Fruit fly (Drosophila melanogaster) whole organism, embryonic: Measurements from ENCODE around the gene Sc2.

Source experiments
- Blimp-1 ChIP-seq: fragments of 200-800 bp; sonication (Bioruptor generic); optimal IDR thresholded peaks from 3 replicates; lab custom pipeline; 2018; ENCODE audit warnings: missing biosample characterization, missing genetic modification characterization, mild to moderate bottlenecking, moderate library complexity, missing genetic modification reagents
- CG10462 ChIP-seq: fragments of 200-800 bp; sonication (Bioruptor generic); optimal IDR thresholded peaks from 2 replicates; lab custom pipeline; 2016; ENCODE audit warnings: missing biosample characterization, missing genetic modification characterization
- CG10565 ChIP-seq: fragments of 200-800 bp; sonication (Bioruptor generic); optimal IDR thresholded peaks from 3 replicates; lab custom pipeline; 2016; ENCODE audit warnings: missing biosample characterization, mild to moderate bottlenecking, missing genetic modification characterization
- CG10979 ChIP-seq: fragments of 200-800 bp; sonication (Bioruptor generic); optimal IDR thresholded peaks from 2 replicates; lab custom pipeline; 2018; ENCODE audit warnings: missing biosample characterization, mild to moderate bottlenecking, missing genetic modification characterization, moderate library complexity
- CG11247 ChIP-seq: fragments of 200-800 bp; sonication (Bioruptor generic); IDR thresholded peaks from 2 replicates; pipeline ENCODE4 v1.3.6; 2022; ENCODE audit warnings: missing biosample characterization, missing genetic modification characterization
- CG13287 ChIP-seq: fragments of 200-800 bp; sonication (Bioruptor generic); IDR thresholded peaks from 2 replicates; pipeline ENCODE4 v1.3.6; 2022; ENCODE audit warnings: missing biosample characterization, missing genetic modification characterization; ENCODE audit not compliant: partially characterized antibody
- CG13624 ChIP-seq: fragments of 200-800 bp; sonication (Bioruptor generic); optimal IDR thresholded peaks from 2 replicates; lab custom pipeline; 2016; ENCODE audit warnings: missing biosample characterization, missing genetic modification characterization
- CG15696 ChIP-seq: fragments of 200-800 bp; sonication (Bioruptor generic); optimal IDR thresholded peaks from 2 replicates; lab custom pipeline; 2019; ENCODE audit warnings: missing biosample characterization, mild to moderate bottlenecking, missing genetic modification characterization, moderate library complexity
- CG18262 ChIP-seq: fragments of 200-800 bp; optimal IDR thresholded peaks from 3 replicates; lab custom pipeline; 2019; ENCODE audit warnings: missing biosample characterization, mild to moderate bottlenecking, missing genetic modification characterization, moderate library complexity
- CG30020 ChIP-seq: fragments of 200-800 bp; optimal IDR thresholded peaks from 2 replicates; lab custom pipeline; 2019; ENCODE audit warnings: missing biosample characterization, mild to moderate bottlenecking, missing genetic modification characterization, moderate library complexity
- CG34422 ChIP-seq: fragments of 200-800 bp; sonication (Bioruptor generic); IDR thresholded peaks from 3 replicates; pipeline ENCODE4 v1.3.6; 2022; ENCODE audit warnings: missing biosample characterization, missing genetic modification characterization
- CG6813 ChIP-seq: fragments of 200-800 bp; sonication (Bioruptor generic); optimal IDR thresholded peaks from 2 replicates; lab custom pipeline; 2017; ENCODE audit warnings: missing biosample characterization, missing genetic modification characterization, mild to moderate bottlenecking, moderate library complexity, missing genetic modification reagents
- CG7928 ChIP-seq: fragments of 200-800 bp; sonication (Bioruptor generic); optimal IDR thresholded peaks from 2 replicates; lab custom pipeline; 2017; ENCODE audit warnings: missing biosample characterization, mild to moderate bottlenecking, missing genetic modification characterization
- CG8924 ChIP-seq: fragments of 200-800 bp; optimal IDR thresholded peaks from 3 replicates; lab custom pipeline; 2019; ENCODE audit warnings: missing biosample characterization, mild to moderate bottlenecking, missing genetic modification characterization, moderate library complexity
- CG9727 ChIP-seq: fragments of 200-800 bp; sonication (Bioruptor generic); optimal IDR thresholded peaks from 3 replicates; lab custom pipeline; 2017; ENCODE audit warnings: missing biosample characterization, mild to moderate bottlenecking, missing genetic modification characterization
- CTCF ChIP-seq: fragments of 200-800 bp; sonication (Bioruptor generic); optimal IDR thresholded peaks from 2 replicates; lab custom pipeline; 2017; ENCODE audit warnings: missing biosample characterization, mild to moderate bottlenecking, missing genetic modification characterization, moderate library complexity
- CkIIα-i1 ChIP-seq: fragments of 200-800 bp; sonication (Bioruptor generic); IDR thresholded peaks from 2 replicates; pipeline ENCODE4 v1.3.6; 2022; ENCODE audit warnings: missing biosample characterization, missing genetic modification characterization
- Drgx ChIP-seq: fragments of 200-800 bp; sonication (Bioruptor generic); IDR thresholded peaks from 2 replicates; pipeline ENCODE4 v1.3.6; 2022; ENCODE audit warnings: missing biosample characterization, missing genetic modification characterization
- Ets65A ChIP-seq: fragments of 200-800 bp; sonication (Bioruptor generic); peaks from one replicate; lab custom pipeline; 2016; ENCODE audit warnings: missing biosample characterization, missing genetic modification characterization
- HLHmδ ChIP-seq: fragments of 200-800 bp; sonication (Bioruptor generic); optimal IDR thresholded peaks from 2 replicates; lab custom pipeline; 2018; ENCODE audit warnings: missing biosample characterization, mild to moderate bottlenecking, missing genetic modification characterization, moderate library complexity
- Hsf ChIP-seq: fragments of 200-800 bp; sonication (Bioruptor generic); optimal IDR thresholded peaks from 3 replicates; lab custom pipeline; 2016; ENCODE audit warnings: missing biosample characterization, missing genetic modification characterization
- Med ChIP-seq: fragments of 200-800 bp; sonication (Bioruptor generic); peaks from one replicate; lab custom pipeline; 2016; ENCODE audit warnings: missing biosample characterization, missing genetic modification characterization, mild to moderate bottlenecking, inconsistent platforms, moderate library complexity
- Nf-YC ChIP-seq: fragments of 200-800 bp; optimal IDR thresholded peaks from 3 replicates; lab custom pipeline; 2019; ENCODE audit warnings: missing biosample characterization, mild to moderate bottlenecking, missing genetic modification characterization, moderate library complexity
- Opbp ChIP-seq: fragments of 200-800 bp; sonication (Bioruptor generic); IDR thresholded peaks from 3 replicates; pipeline ENCODE4 v1.3.6; 2022; ENCODE audit warnings: missing biosample characterization, missing genetic modification characterization; ENCODE audit not compliant: partially characterized antibody
- Six4 ChIP-seq: fragments of 200-800 bp; sonication (Bioruptor generic); optimal IDR thresholded peaks from 2 replicates; lab custom pipeline; 2016; ENCODE audit warnings: missing biosample characterization, missing genetic modification characterization
- Ssrp ChIP-seq: fragments of 200-800 bp; sonication (Bioruptor generic); optimal IDR thresholded peaks from 2 replicates; lab custom pipeline; 2018; ENCODE audit warnings: missing biosample characterization, mild to moderate bottlenecking, missing genetic modification characterization, moderate library complexity
- Stat92E ChIP-seq, 3 experiments: fragments of >200 bp in 2 of 3; fragments of 200-800 bp in 1 of 3; sonication (Bioruptor generic) in 1 of 3; optimal IDR thresholded peaks; 2 replicates each; lab custom pipeline; 2017 to 2019; ENCODE audit warnings: missing biosample characterization in 3 of 3, missing genetic modification characterization in 3 of 3, mild to moderate bottlenecking in 1 of 3, moderate library complexity in 1 of 3
- Usf ChIP-seq: fragments of 200-800 bp; sonication (Bioruptor generic); optimal IDR thresholded peaks from 2 replicates; lab custom pipeline; 2017; ENCODE audit warnings: missing genotype, missing biosample characterization, missing genetic modification characterization
- Xbp1 ChIP-seq: fragments of 200-800 bp; sonication (Bioruptor generic); optimal IDR thresholded peaks from 3 replicates; lab custom pipeline; 2016; ENCODE audit warnings: missing biosample characterization, mild to moderate bottlenecking, missing genetic modification characterization
- ab ChIP-seq: fragments of 200-800 bp; sonication (Bioruptor generic); optimal IDR thresholded peaks from 2 replicates; lab custom pipeline; 2016; ENCODE audit warnings: missing biosample characterization, missing genetic modification characterization
- ac ChIP-seq: fragments of 200-800 bp; sonication (Bioruptor generic); optimal IDR thresholded peaks from 3 replicates; lab custom pipeline; 2017; ENCODE audit warnings: missing biosample characterization, mild to moderate bottlenecking, missing genetic modification characterization
- az2 ChIP-seq: fragments of 200-800 bp; sonication (Bioruptor generic); optimal IDR thresholded peaks from 3 replicates; lab custom pipeline; 2016; ENCODE audit warnings: missing biosample characterization, missing genetic modification characterization
- bowl ChIP-seq: fragments of 200-800 bp; sonication (Bioruptor generic); IDR thresholded peaks from 2 replicates; pipeline ENCODE4 v1.3.6; 2022; ENCODE audit warnings: missing biosample characterization, missing genetic modification characterization
- chif ChIP-seq, 2 experiments: fragments of 200-800 bp; sonication (Bioruptor generic); optimal IDR thresholded peaks; 3 replicates each; lab custom pipeline; 2016; ENCODE audit warnings: missing biosample characterization in 2 of 2, missing genetic modification characterization in 2 of 2
- dmrt11E ChIP-seq: fragments of 200-800 bp; sonication (Bioruptor generic); optimal IDR thresholded peaks from 3 replicates; lab custom pipeline; 2018; ENCODE audit warnings: missing biosample characterization, mild to moderate bottlenecking, missing genetic modification characterization, moderate library complexity
- fd96Cb ChIP-seq: fragments of 200-800 bp; sonication (Bioruptor generic); optimal IDR thresholded peaks from 2 replicates; lab custom pipeline; 2018; ENCODE audit warnings: missing biosample characterization, mild to moderate bottlenecking, missing genetic modification characterization, moderate library complexity
- gem ChIP-seq: fragments of 200-800 bp; sonication (Bioruptor generic); optimal IDR thresholded peaks from 2 replicates; lab custom pipeline; 2019; ENCODE audit warnings: missing biosample characterization, mild to moderate bottlenecking, missing genetic modification characterization, moderate library complexity
- gt ChIP-seq: fragments of 200-800 bp; sonication (Bioruptor generic); IDR thresholded peaks from 2 replicates; pipeline ENCODE4 v1.3.6; 2022; ENCODE audit warnings: missing biosample characterization, missing genetic modification characterization
- ham ChIP-seq: fragments of 200-800 bp; sonication (Bioruptor generic); IDR thresholded peaks from 2 replicates; pipeline ENCODE4 v1.3.6; 2022; ENCODE audit warnings: missing biosample characterization, missing genetic modification characterization
- insv ChIP-seq, 2 experiments: fragments of 200-800 bp; sonication (Bioruptor generic); optimal IDR thresholded peaks; 3 replicates each; lab custom pipeline; 2016 to 2018; ENCODE audit warnings: missing biosample characterization in 2 of 2, missing genetic modification characterization in 2 of 2
- jigr1 ChIP-seq: fragments of 200-800 bp; sonication (Bioruptor generic); IDR thresholded peaks from 3 replicates; pipeline ENCODE4 v1.3.6; 2022; ENCODE audit warnings: missing biosample characterization, missing genetic modification characterization
- lola ChIP-seq, 3 experiments: fragments of >200 bp in 2 of 3; fragments of 200-800 bp in 1 of 3; sonication (Bioruptor generic) in 1 of 3; optimal IDR thresholded peaks; 2 replicates each; lab custom pipeline; 2017 to 2019; ENCODE audit warnings: missing biosample characterization in 3 of 3, missing genetic modification characterization in 3 of 3, mild to moderate bottlenecking in 1 of 3, moderate library complexity in 1 of 3
- mam ChIP-seq: fragments of 200-800 bp; sonication (Bioruptor generic); optimal IDR thresholded peaks from 3 replicates; lab custom pipeline; 2016; ENCODE audit warnings: missing biosample characterization, missing genetic modification characterization
- nmo ChIP-seq: fragments of 200-800 bp; sonication (Bioruptor generic); optimal IDR thresholded peaks from 2 replicates; lab custom pipeline; 2018; ENCODE audit warnings: missing biosample characterization, mild to moderate bottlenecking, missing genetic modification characterization, moderate library complexity
- pb ChIP-seq: fragments of 200-800 bp; sonication (Bioruptor generic); optimal IDR thresholded peaks from 3 replicates; lab custom pipeline; 2016; ENCODE audit warnings: missing biosample characterization, missing genetic modification characterization
- phol ChIP-seq: fragments of 200-800 bp; sonication (Bioruptor generic); optimal IDR thresholded peaks from 3 replicates; lab custom pipeline; 2018; ENCODE audit warnings: missing biosample characterization, mild to moderate bottlenecking, missing genetic modification characterization, moderate library complexity
- sens ChIP-seq: fragments of 200-800 bp; sonication (Bioruptor generic); peaks from one replicate; lab custom pipeline; 2016; ENCODE audit warnings: missing biosample characterization, missing genetic modification characterization
- trh ChIP-seq: fragments of 200-800 bp; sonication (Bioruptor generic); optimal IDR thresholded peaks from 2 replicates; lab custom pipeline; 2016; ENCODE audit warnings: missing biosample characterization, missing genetic modification characterization
- tup ChIP-seq: fragments of 200-800 bp; sonication (Bioruptor generic); optimal IDR thresholded peaks from 2 replicates; lab custom pipeline; 2016; ENCODE audit warnings: missing biosample characterization, mild to moderate bottlenecking, missing genetic modification characterization, moderate library complexity
- unpg ChIP-seq: fragments of 200-800 bp; sonication (Bioruptor generic); optimal IDR thresholded peaks from 3 replicates; lab custom pipeline; 2018; ENCODE audit warnings: missing biosample characterization, mild to moderate bottlenecking, missing genetic modification characterization, moderate library complexity
- zen2 ChIP-seq: fragments of 200-800 bp; sonication (Bioruptor generic); IDR thresholded peaks from 3 replicates; pipeline ENCODE4 v1.3.6; 2022; ENCODE audit warnings: missing biosample characterization, missing genetic modification characterization; ENCODE audit not compliant: partially characterized antibody

The Sc2 gene

DNA sequence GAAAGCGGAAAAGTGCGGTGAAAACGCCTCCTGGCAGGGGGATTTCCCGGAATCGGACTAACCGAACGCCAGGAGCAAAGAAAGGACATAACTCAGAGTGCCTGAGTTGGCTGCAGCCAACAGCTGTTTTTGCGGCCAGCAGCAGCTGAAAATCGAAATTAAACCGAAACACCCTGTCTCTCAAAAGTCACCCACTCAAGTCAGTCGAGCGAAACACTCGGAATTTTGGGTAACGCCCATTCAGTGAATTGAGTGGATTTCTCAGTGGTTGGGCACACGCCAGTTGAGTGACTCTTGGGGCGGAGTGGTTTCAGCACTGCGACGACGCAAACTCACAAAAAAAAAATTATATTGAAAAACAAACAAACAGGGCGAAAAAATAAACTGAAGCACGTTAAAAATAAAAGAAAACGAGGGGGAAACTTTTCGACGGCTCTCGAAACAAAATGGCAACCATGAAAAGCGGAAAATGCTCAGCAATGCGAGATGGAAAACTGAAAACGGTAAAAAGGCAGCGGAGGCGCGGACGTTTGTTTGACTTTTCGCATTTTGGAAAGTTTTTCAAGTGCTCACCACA, 24.5 kb upstream of the Sc2 start (continued):
- TF ChIP-seq Stat92E (GFP tag; optimal IDR thresholded peaks at IDR 0.05; lab: Kevin White, UChicago) (no peak), mam (no peak), CG8924 (tag; lab: Kevin White, UChicago) (no peak), tup (GFP tag; lab: Kevin White, UChicago) (no peak), dmrt11E (no peak), Opbp (GFP tag; lab: Robert Waterston, UW) (no peak), insv (GFP tag; optimal IDR thresholded peaks at IDR 0.05; lab: Kevin White, UChicago) (no peak), Usf (GFP tag; lab: Kevin White, UChicago) (no peak), HLHmδ (GFP tag; lab: Kevin White, UChicago) (peak; percentile 15), gt (GFP tag; lab: Robert Waterston, UW) (no peak), pb (no peak), chif (GFP tag; optimal IDR thresholded peaks at IDR 0.05; lab: Kevin White, UChicago) (no peak), CG30020 (tag; lab: Kevin White, UChicago) (no peak), zen2 (GFP tag; lab: Robert Waterston, UW) (peak; percentile 27; the same call in 1 of the 3 replicates), CkIIα-i1 (GFP tag; lab: Robert Waterston, UW) (no peak), CG11247 (GFP tag; lab: Robert Waterston, UW) (no peak), Nf-YC (tag; lab: Kevin White, UChicago) (peak; percentile 88), Med (GFP tag; lab: Kevin White, UChicago) (peak; percentile 27), CG13624 (GFP tag; lab: Kevin White, UChicago) (no peak), CTCF (no peak), CG7928 (GFP tag; lab: Kevin White, UChicago) (no peak), ab (GFP tag; lab: Kevin White, UChicago) (no peak), CG6813 (no peak), jigr1 (GFP tag; lab: Robert Waterston, UW) (no peak), CG10462 (GFP tag; lab: Kevin White, UChicago) (no peak), CG18262 (tag; lab: Kevin White, UChicago) (no peak), CG13287 (GFP tag; lab: Robert Waterston, UW) (no peak), bowl (GFP tag; lab: Robert Waterston, UW) (no peak), Drgx (peak; percentile 88), CG34422 (GFP tag; lab: Robert Waterston, UW) (no peak), CG10565 (GFP tag; lab: Kevin White, UChicago) (no peak)
- TF ChIP-seq, all 482 proteins: peak for 30

- TF ChIP-seq sens (GFP tag; lab: Kevin White, UChicago): peak; percentile 75
- no peak for TF ChIP-seq trh (GFP tag; lab: Kevin White, UChicago)
- TF ChIP-seq nmo (GFP tag; lab: Kevin White, UChicago): peak; percentile 17
- TF ChIP-seq gem: peak; percentile 38
- no peak for TF ChIP-seq ham (GFP tag; lab: Robert Waterston, UW)
- TF ChIP-seq Hsf (GFP tag; lab: Kevin White, UChicago): peak; percentile 5
- no peak for TF ChIP-seq Ets65A
- peak; percentile 35 for TF ChIP-seq CG9727 (GFP tag; lab: Kevin White, UChicago)
- peak; percentile 6 for TF ChIP-seq Ssrp
- TF ChIP-seq lola (GFP tag; optimal IDR thresholded peaks at IDR 0.05; lab: Kevin White, UChicago): peak in 1 of 3 experiments; percentile 37
- TF ChIP-seq fd96Cb (tag; lab: Kevin White, UChicago): no peak
- TF ChIP-seq CG10979 (tag; lab: Kevin White, UChicago): peak; percentile 56
- TF ChIP-seq Six4 (GFP tag; lab: Kevin White, UChicago): peak; percentile 8
- TF ChIP-seq phol (tag; lab: Kevin White, UChicago): peak; percentile 40
- peak; percentile 72 for TF ChIP-seq dmrt11E
- peak; percentile 22 for TF ChIP-seq az2 (GFP tag; lab: Kevin White, UChicago)
- peak; percentile 16 for TF ChIP-seq Blimp-1 (GFP tag; lab: Kevin White, UChicago)
- TF ChIP-seq ac (GFP tag; lab: Kevin White, UChicago): peak; percentile 19
- TF ChIP-seq Xbp1 (GFP tag; lab: Kevin White, UChicago): peak; percentile 13
- TF ChIP-seq unpg: peak; percentile 23
- TF ChIP-seq CG15696 (tag; lab: Kevin White, UChicago): peak; percentile 17
Observed at dm6 chr3L:3882046-3882445, 21.2 kb upstream of the Sc2 start.
